Worm (Caenorhabditis elegans): ENCODE data around the gene rbmx-2.

ce11 chrII:6190770-6191169 lies 6.0 kb downstream of the rbmx-2 start:
- TF ChIP-seq mdl-1 (tag; optimal IDR thresholded peaks at IDR 0.05) (no peak), nhr-25 (tag; optimal IDR thresholded peaks at IDR 0.05) (no peak), nhr-237 (tag; optimal IDR thresholded peaks at IDR 0.05) (no peak), snpc-4 (tag; optimal IDR thresholded peaks at IDR 0.05) (no peak), ZK546.5 (tag; optimal IDR thresholded peaks at IDR 0.05) (no peak), R02D3.7 (tag; optimal IDR thresholded peaks at IDR 0.05) (no peak), sea-2 (GFP tag; optimal IDR thresholded peaks at IDR 0.05) (no peak)

All from whole organism, L3 larva.